Worm (Caenorhabditis elegans): ENCODE data around the gene Y43B11AL.1.

Gene Y43B11AL.1

DNA sequence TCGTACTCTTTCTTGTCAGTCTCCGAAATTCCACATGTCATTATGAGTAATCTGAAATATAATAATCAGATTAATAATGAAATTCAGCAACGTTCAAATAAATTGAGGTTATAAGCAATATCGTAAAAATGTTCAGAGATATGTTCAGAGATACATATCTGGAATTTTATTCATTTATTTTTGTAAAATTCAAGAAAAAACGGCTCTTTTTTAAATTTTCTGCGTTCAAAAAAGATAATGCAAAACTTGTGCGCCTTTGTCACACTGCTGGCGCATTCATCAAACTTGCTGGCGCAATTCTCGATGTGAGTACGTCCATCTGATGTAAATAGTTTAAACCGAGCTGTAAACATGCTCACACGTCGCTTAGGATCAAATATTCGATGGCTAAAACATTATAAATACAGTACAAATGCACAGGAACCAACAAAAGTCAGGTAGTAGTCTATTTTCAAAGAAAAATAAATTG is 38.1 kb downstream of the Y43B11AL.1 start, which contains the start of the genes rde-8 and ZC477.3 (continued):
- TF ChIP-seq lsy-2 (tag; optimal IDR thresholded peaks at IDR 0.05), result peak; percentile 85 to 86
- no peak for TF ChIP-seq nhr-28 (tag; optimal IDR thresholded peaks at IDR 0.05)
- TF ChIP-seq pag-3 (tag; optimal IDR thresholded peaks at IDR 0.05; ENCODE audit: borderline replicate concordance, insufficient read depth), result no peak
- peak; percentile 76 to 83 for TF ChIP-seq efl-1 (optimal IDR thresholded peaks at IDR 0.05)
- peak; percentile 76 to 97 for TF ChIP-seq efl-1 (GFP tag; optimal IDR thresholded peaks at IDR 0.05 in 1 of 2)
- TF ChIP-seq ceh-82 (tag; optimal IDR thresholded peaks at IDR 0.05), result peak; percentile 46 to 85 (median 55)
- no peak for TF ChIP-seq Y116A8C.19 (tag; optimal IDR thresholded peaks at IDR 0.05; ENCODE audit: borderline replicate concordance)
- TF ChIP-seq nhr-11 (tag; optimal IDR thresholded peaks at IDR 0.05), result peak; percentile 37
- TF ChIP-seq sox-4 (tag; optimal IDR thresholded peaks at IDR 0.05), result peak; percentile 49
- peak; percentile 85 for TF ChIP-seq nhr-90 (tag; optimal IDR thresholded peaks at IDR 0.05; ENCODE audit: poor library complexity)
- no peak for TF ChIP-seq pax-3 (tag; optimal IDR thresholded peaks at IDR 0.05)
- no peak for TF ChIP-seq ets-5 (GFP tag; IDR thresholded peaks at IDR 0.05)
- no peak for TF ChIP-seq unc-30 (tag; optimal IDR thresholded peaks at IDR 0.05)
- peak; percentile 90 for TF ChIP-seq snu-23 (GFP tag; optimal IDR thresholded peaks at IDR 0.05)
- TF ChIP-seq fkh-8 (tag; optimal IDR thresholded peaks at IDR 0.05), result peak; percentile 48
- peak; percentile 64 for TF ChIP-seq lin-39 (tag; optimal IDR thresholded peaks at IDR 0.05)
- TF ChIP-seq egl-27 (tag; optimal IDR thresholded peaks at IDR 0.05), result no peak
- TF ChIP-seq mdl-1 (tag; optimal IDR thresholded peaks at IDR 0.05), result peak in 1 of 2 experiments; percentile 62
- peak; percentile 81 for TF ChIP-seq nhr-20 (tag; optimal IDR thresholded peaks at IDR 0.05)
- peak; percentile 45 for TF ChIP-seq zip-4 (GFP tag; optimal IDR thresholded peaks at IDR 0.05)
- peak; percentile 89 for TF ChIP-seq rnt-1 (tag; optimal IDR thresholded peaks at IDR 0.05)
- TF ChIP-seq elt-2 (tag; optimal IDR thresholded peaks at IDR 0.05), result peak; percentile 52
- TF ChIP-seq jun-1 (tag; optimal IDR thresholded peaks at IDR 0.05), result peak; percentile 65
- TF ChIP-seq mef-2 (tag; optimal IDR thresholded peaks at IDR 0.05), result no peak
- no peak for TF ChIP-seq aha-1 (tag; optimal IDR thresholded peaks at IDR 0.05)
- no peak for TF ChIP-seq ces-1 (GFP tag; optimal IDR thresholded peaks at IDR 0.05)
- no peak for TF ChIP-seq nhr-76 (tag; optimal IDR thresholded peaks at IDR 0.05)
- TF ChIP-seq nhr-84 (tag; optimal IDR thresholded peaks at IDR 0.05), result no peak
- TF ChIP-seq C04F5.9 (tag; optimal IDR thresholded peaks at IDR 0.05), result no peak
- TF ChIP-seq ceh-63 (GFP tag; optimal IDR thresholded peaks at IDR 0.05), result no peak
- TF ChIP-seq hpl-2 (GFP tag; optimal IDR thresholded peaks at IDR 0.05), result no peak
- peak; percentile 85 for TF ChIP-seq tbx-2 (tag; optimal IDR thresholded peaks at IDR 0.05)

DNA sequence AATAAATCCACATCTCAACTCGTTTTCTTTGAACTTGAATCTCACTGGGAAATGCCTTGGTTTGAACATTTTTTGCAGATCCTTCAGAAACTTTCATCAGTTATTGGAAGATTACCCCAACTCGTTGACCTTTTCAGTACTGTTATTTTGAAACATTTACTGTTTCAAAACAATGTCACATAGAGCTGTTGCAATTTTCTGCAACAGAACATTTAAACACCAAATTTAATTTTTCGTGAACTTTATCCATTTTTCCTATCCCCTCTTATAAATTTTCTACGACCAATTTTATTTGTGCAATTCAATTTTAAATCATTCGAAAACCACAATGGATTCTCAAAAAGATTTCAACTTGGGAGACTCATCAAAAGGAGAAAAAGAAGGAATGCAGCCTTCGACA is 42.8 kb downstream of the Y43B11AL.1 start, which contains the start of gene ZC477.2:
ZC477.2 (plus strand) TSS at position 301 of the 400 bp plus-strand sequence.
- TF ChIP-seq tbx-2 (tag; optimal IDR thresholded peaks at IDR 0.05) (no peak), zip-4 (GFP tag; optimal IDR thresholded peaks at IDR 0.05) (no peak), elt-2 (tag; optimal IDR thresholded peaks at IDR 0.05) (no peak), snpc-4 (tag; optimal IDR thresholded peaks at IDR 0.05) (no peak), ceh-88 (GFP tag; IDR thresholded peaks at IDR 0.05) (no peak), grh-1 (GFP tag; IDR thresholded peaks at IDR 0.05) (no peak), Y116A8C.19 (tag; optimal IDR thresholded peaks at IDR 0.05; ENCODE audit: borderline replicate concordance) (no peak), pax-3 (tag; optimal IDR thresholded peaks at IDR 0.05) (no peak), mab-9 (GFP tag; IDR thresholded peaks at IDR 0.05) (no peak), nhr-77 (tag; optimal IDR thresholded peaks at IDR 0.05) (no peak), ceh-8 (GFP tag; optimal IDR thresholded peaks at IDR 0.05) (no peak), lin-39 (tag; optimal IDR thresholded peaks at IDR 0.05) (no peak), egl-13 (tag; optimal IDR thresholded peaks at IDR 0.05) (no peak), fkh-8 (tag; optimal IDR thresholded peaks at IDR 0.05) (no peak), unc-62 (GFP tag; optimal IDR thresholded peaks at IDR 0.05) (no peak), sup-37 (GFP tag; optimal IDR thresholded peaks at IDR 0.05) (no peak), egl-27 (tag; optimal IDR thresholded peaks at IDR 0.05) (no peak)

Measured in whole organism, L1 larva.